Fruit fly (Drosophila melanogaster) whole organism, embryonic: ENCODE results near the gene Nprl3.

Experiments
- Abd-B ChIP-seq: fragments of 200-800 bp; sonication (Bioruptor generic); optimal IDR thresholded peaks from 2 replicates; lab custom pipeline; 2018; ENCODE audit warnings: missing biosample characterization, mild to moderate bottlenecking, missing genetic modification characterization, moderate library complexity
- Ada2b ChIP-seq: fragments of 200-800 bp; sonication (Bioruptor generic); IDR thresholded peaks from 2 replicates; pipeline ENCODE4 v1.3.6; 2022; ENCODE audit warnings: missing biosample characterization, missing genetic modification characterization
- Atf-2 ChIP-seq: fragments of 200-800 bp; sonication (Bioruptor generic); optimal IDR thresholded peaks from 2 replicates; lab custom pipeline; 2016; ENCODE audit warnings: missing biosample characterization, missing genetic modification characterization
- B-H1 ChIP-seq: fragments of 200-800 bp; sonication (Bioruptor generic); IDR thresholded peaks from 3 replicates; pipeline ENCODE4 v1.3.6; 2022; ENCODE audit warnings: missing biosample characterization, missing genetic modification characterization
- CG10979 ChIP-seq: fragments of 200-800 bp; sonication (Bioruptor generic); optimal IDR thresholded peaks from 2 replicates; lab custom pipeline; 2018; ENCODE audit warnings: missing biosample characterization, mild to moderate bottlenecking, missing genetic modification characterization, moderate library complexity
- CG12299 ChIP-seq: fragments of 200-800 bp; sonication (Bioruptor generic); optimal IDR thresholded peaks from 2 replicates; lab custom pipeline; 2018; ENCODE audit warnings: missing biosample characterization, mild to moderate bottlenecking, missing genetic modification characterization
- CG12769 ChIP-seq: fragments of 200-800 bp; sonication (Bioruptor generic); optimal IDR thresholded peaks from 2 replicates; lab custom pipeline; 2019; ENCODE audit warnings: missing biosample characterization, mild to moderate bottlenecking, missing genetic modification characterization, moderate library complexity
- CG13123 ChIP-seq: fragments of 200-800 bp; sonication (Bioruptor generic); optimal IDR thresholded peaks from 2 replicates; lab custom pipeline; 2016; ENCODE audit warnings: missing biosample characterization, missing genetic modification characterization
- CG15011 ChIP-seq: fragments of 200-800 bp; sonication (Bioruptor generic); optimal IDR thresholded peaks from 3 replicates; lab custom pipeline; 2018; ENCODE audit warnings: missing biosample characterization, mild to moderate bottlenecking, missing genetic modification characterization
- CG15696 ChIP-seq: fragments of 200-800 bp; sonication (Bioruptor generic); optimal IDR thresholded peaks from 2 replicates; lab custom pipeline; 2019; ENCODE audit warnings: missing biosample characterization, mild to moderate bottlenecking, missing genetic modification characterization, moderate library complexity
- CG18619 ChIP-seq: fragments of 200-800 bp; sonication (Bioruptor generic); optimal IDR thresholded peaks from 3 replicates; lab custom pipeline; 2017; ENCODE audit warnings: missing biosample characterization, mild to moderate bottlenecking, missing genetic modification characterization
- CG2199 ChIP-seq: fragments of 200-800 bp; sonication (Bioruptor generic); IDR thresholded peaks from 3 replicates; pipeline ENCODE4 v1.3.6; 2022; ENCODE audit warnings: missing biosample characterization, missing genetic modification characterization
- CG2678 ChIP-seq: fragments of 200-800 bp; sonication (Bioruptor generic); optimal IDR thresholded peaks from 3 replicates; lab custom pipeline; 2019; ENCODE audit warnings: missing biosample characterization, mild to moderate bottlenecking, missing genetic modification characterization, moderate library complexity
- CG31441 ChIP-seq: fragments of 200-800 bp; sonication (Bioruptor generic); IDR thresholded peaks from 2 replicates; pipeline ENCODE4 v1.3.6; 2022; ENCODE audit warnings: missing biosample characterization, missing genetic modification characterization
- CG33557 ChIP-seq: fragments of 200-800 bp; sonication (Bioruptor generic); optimal IDR thresholded peaks from 2 replicates; lab custom pipeline; 2019; ENCODE audit warnings: missing biosample characterization, mild to moderate bottlenecking, missing genetic modification characterization, moderate library complexity
- CG4730 ChIP-seq: fragments of 200-800 bp; sonication (Bioruptor generic); IDR thresholded peaks from 2 replicates; pipeline ENCODE4 v1.3.6; 2022; ENCODE audit warnings: missing biosample characterization, missing genetic modification characterization
- CG6654 ChIP-seq: fragments of 200-800 bp; sonication (Bioruptor generic); optimal IDR thresholded peaks from 2 replicates; lab custom pipeline; 2017; ENCODE audit warnings: missing biosample characterization, mild to moderate bottlenecking, missing genetic modification characterization
- CG7786 ChIP-seq: fragments of 200-800 bp; sonication (Bioruptor generic); optimal IDR thresholded peaks from 2 replicates; lab custom pipeline; 2016; ENCODE audit warnings: missing biosample characterization, missing genetic modification characterization
- CG7928 ChIP-seq: fragments of 200-800 bp; sonication (Bioruptor generic); optimal IDR thresholded peaks from 2 replicates; lab custom pipeline; 2017; ENCODE audit warnings: missing biosample characterization, mild to moderate bottlenecking, missing genetic modification characterization
- CG8290 ChIP-seq, 3 experiments: fragments of 200-800 bp; sonication (Bioruptor generic); optimal IDR thresholded peaks; 2 replicates each; lab custom pipeline; 2016 to 2019; ENCODE audit warnings: missing biosample characterization in 3 of 3, missing genetic modification characterization in 3 of 3, mild to moderate bottlenecking in 2 of 3, moderate library complexity in 1 of 3
- CG8388 ChIP-seq: fragments of 200-800 bp; sonication (Bioruptor generic); optimal IDR thresholded peaks from 2 replicates; lab custom pipeline; 2019; ENCODE audit warnings: missing biosample characterization, mild to moderate bottlenecking, missing genetic modification characterization, moderate library complexity
- E2f1 ChIP-seq: fragments of 200-800 bp; sonication (Bioruptor generic); IDR thresholded peaks from 2 replicates; pipeline ENCODE4 v1.3.6; 2022; ENCODE audit warnings: missing biosample characterization, missing genetic modification characterization
- Ets65A ChIP-seq: fragments of 200-800 bp; sonication (Bioruptor generic); peaks from one replicate; lab custom pipeline; 2016; ENCODE audit warnings: missing biosample characterization, missing genetic modification characterization
- GATAe ChIP-seq: fragments of 200-800 bp; sonication (Bioruptor generic); conservative IDR thresholded peaks from 2 replicates; pipeline ENCODE4 v1.3.6; 2022; ENCODE audit warnings: missing biosample characterization, missing genetic modification characterization
- Hr78 ChIP-seq, 2 experiments: fragments of 200-800 bp in 1 of 2; fragments of >200 bp in 1 of 2; sonication (Bioruptor generic) in 1 of 2; optimal IDR thresholded peaks; 2 replicates each; lab custom pipeline; 2017 to 2019; ENCODE audit warnings: missing biosample characterization in 2 of 2, missing genetic modification characterization in 2 of 2, mild to moderate bottlenecking in 1 of 2, moderate library complexity in 1 of 2
- Jarid2 ChIP-seq: fragments of 200-800 bp; sonication (Bioruptor generic); optimal IDR thresholded peaks from 3 replicates; lab custom pipeline; 2017; ENCODE audit warnings: mild to moderate bottlenecking, missing biosample characterization, missing genetic modification reagents, missing genetic modification characterization
- Neu2 ChIP-seq: fragments of 200-800 bp; sonication (Bioruptor generic); optimal IDR thresholded peaks from 3 replicates; lab custom pipeline; 2016; ENCODE audit warnings: missing biosample characterization, missing genetic modification characterization, borderline replicate concordance
- Ptx1 ChIP-seq: fragments of 200-800 bp; sonication (Bioruptor generic); IDR thresholded peaks from 2 replicates; pipeline ENCODE4 v1.3.6; 2022; ENCODE audit warnings: missing biosample characterization, missing genetic modification characterization
- Sry-β ChIP-seq: fragments of 200-800 bp; sonication (Bioruptor generic); optimal IDR thresholded peaks from 2 replicates; lab custom pipeline; 2018; ENCODE audit warnings: missing biosample characterization, mild to moderate bottlenecking, missing genetic modification characterization, moderate library complexity
- Sry-δ ChIP-seq: fragments of 200-800 bp; sonication (Bioruptor generic); optimal IDR thresholded peaks from 2 replicates; lab custom pipeline; 2016; ENCODE audit warnings: missing biosample characterization, missing genetic modification characterization
- al ChIP-seq: fragments of 200-800 bp; sonication (Bioruptor generic); IDR thresholded peaks from 2 replicates; pipeline ENCODE4 v1.3.6; 2022; ENCODE audit warnings: missing biosample characterization, missing genetic modification characterization
- chif ChIP-seq, 2 experiments: fragments of 200-800 bp; sonication (Bioruptor generic); optimal IDR thresholded peaks; 3 replicates each; lab custom pipeline; 2016; ENCODE audit warnings: missing biosample characterization in 2 of 2, missing genetic modification characterization in 2 of 2
- croc ChIP-seq: fragments of 200-800 bp; sonication (Bioruptor generic); conservative IDR thresholded peaks from 3 replicates; pipeline ENCODE4 v1.3.6; 2022; ENCODE audit warnings: missing biosample characterization, missing genetic modification characterization
- cwo ChIP-seq: fragments of 200-800 bp; sonication (Bioruptor generic); optimal IDR thresholded peaks from 3 replicates; lab custom pipeline; 2017; ENCODE audit warnings: missing biosample characterization, missing genetic modification characterization, mild to moderate bottlenecking, moderate library complexity, missing genetic modification reagents
- dan ChIP-seq: fragments of 200-800 bp; sonication (Bioruptor generic); IDR thresholded peaks from 2 replicates; pipeline ENCODE4 v1.3.6; 2022; ENCODE audit warnings: missing biosample characterization, missing genetic modification characterization
- dmrt11E ChIP-seq: fragments of 200-800 bp; sonication (Bioruptor generic); optimal IDR thresholded peaks from 3 replicates; lab custom pipeline; 2018; ENCODE audit warnings: missing biosample characterization, mild to moderate bottlenecking, missing genetic modification characterization, moderate library complexity
- ems ChIP-seq: fragments of 200-800 bp; sonication (Bioruptor generic); optimal IDR thresholded peaks from 3 replicates; lab custom pipeline; 2016; ENCODE audit warnings: missing biosample characterization, missing genetic modification characterization
- fd102C ChIP-seq: fragments of 200-800 bp; sonication (Bioruptor generic); optimal IDR thresholded peaks from 2 replicates; lab custom pipeline; 2018; ENCODE audit warnings: missing biosample characterization, mild to moderate bottlenecking, missing genetic modification characterization, moderate library complexity
- fru ChIP-seq: fragments of >200 bp; optimal IDR thresholded peaks from 2 replicates; lab custom pipeline; 2017
- ham ChIP-seq: fragments of 200-800 bp; sonication (Bioruptor generic); IDR thresholded peaks from 2 replicates; pipeline ENCODE4 v1.3.6; 2022; ENCODE audit warnings: missing biosample characterization, missing genetic modification characterization
- ken ChIP-seq: fragments of 200-800 bp; sonication (Bioruptor generic); IDR thresholded peaks from 3 replicates; pipeline ENCODE4 v1.3.6; 2022; ENCODE audit warnings: missing biosample characterization, missing genetic modification characterization
- peb ChIP-seq: fragments of 200-800 bp; sonication (Bioruptor generic); IDR thresholded peaks from 2 replicates; pipeline ENCODE4 v1.3.6; 2022; ENCODE audit warnings: missing biosample characterization, missing genetic modification characterization
- sd ChIP-seq: fragments of 200-800 bp; sonication (Bioruptor generic); optimal IDR thresholded peaks from 3 replicates; lab custom pipeline; 2018; ENCODE audit warnings: missing biosample characterization, mild to moderate bottlenecking, missing genetic modification characterization, moderate library complexity
- sim ChIP-seq: fragments of 200-800 bp; sonication (Bioruptor generic); IDR thresholded peaks from 2 replicates; pipeline ENCODE4 v1.3.6; 2022; ENCODE audit warnings: missing biosample characterization, missing genetic modification characterization
- slp2 ChIP-seq: fragments of 200-800 bp; sonication (Bioruptor generic); optimal IDR thresholded peaks from 2 replicates; lab custom pipeline; 2016; ENCODE audit warnings: missing biosample characterization, missing genetic modification characterization
- sr ChIP-seq: fragments of 200-800 bp; sonication (Bioruptor generic); IDR thresholded peaks from 3 replicates; pipeline ENCODE4 v1.3.6; 2022; ENCODE audit warnings: missing biosample characterization, missing genetic modification characterization
- stwl ChIP-seq: fragments of 200-800 bp; sonication (Bioruptor generic); optimal IDR thresholded peaks from 3 replicates; lab custom pipeline; 2018; ENCODE audit warnings: missing biosample characterization, mild to moderate bottlenecking, missing genetic modification characterization, moderate library complexity
- vvl ChIP-seq: fragments of 200-800 bp; sonication (Bioruptor generic); IDR thresholded peaks from 2 replicates; pipeline ENCODE4 v1.3.6; 2022; ENCODE audit warnings: missing biosample characterization, missing genetic modification characterization

Nprl3 gene

DNA sequence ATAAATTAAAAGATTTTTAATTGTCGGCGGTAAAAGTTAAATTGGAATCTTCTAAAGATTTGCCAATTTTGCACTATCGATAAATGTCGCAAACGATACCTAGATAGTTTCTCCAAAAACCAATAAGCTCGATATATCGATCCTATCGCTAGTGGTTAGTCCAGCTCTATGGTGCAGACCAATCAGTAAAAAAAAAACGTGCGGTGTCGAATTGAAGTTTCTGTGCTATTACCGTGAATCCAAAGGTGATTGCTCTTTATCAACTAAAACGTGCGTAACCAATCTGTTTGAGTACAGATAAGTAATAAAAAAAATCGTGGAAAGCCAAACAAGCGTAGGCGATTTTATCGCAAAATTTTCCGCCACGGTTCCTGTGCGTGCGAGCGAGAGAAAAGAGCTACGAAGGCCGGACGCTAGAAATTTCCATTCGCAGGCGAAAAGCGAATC, 35.2 kb upstream of the Nprl3 start, which contains the start of gene Hsp110 (continued):
- TF ChIP-seq CG8388 (GFP tag; lab: Kevin White, UChicago): no peak
- TF ChIP-seq Jarid2 (GFP tag; lab: Kevin White, UChicago): no peak
- no peak for TF ChIP-seq CG15011 (GFP tag; lab: Kevin White, UChicago)
- TF ChIP-seq CG6654 (GFP tag; lab: Kevin White, UChicago): no peak
- no peak for TF ChIP-seq CG7786 (GFP tag; lab: Kevin White, UChicago)
- no peak for TF ChIP-seq dan
- TF ChIP-seq CG12769 (tag; lab: Kevin White, UChicago): no peak
- no peak for TF ChIP-seq Hr78 (GFP tag; optimal IDR thresholded peaks at IDR 0.05; lab: Kevin White, UChicago)
- TF ChIP-seq ham (GFP tag; lab: Robert Waterston, UW): no peak
- peak; percentile 24; the same call in 1 of the 2 replicates for TF ChIP-seq vvl
- TF ChIP-seq CG2678 (tag; lab: Kevin White, UChicago): peak; percentile 7
- TF ChIP-seq fd102C (GFP tag; lab: Kevin White, UChicago): no peak
- no peak for TF ChIP-seq chif (GFP tag; optimal IDR thresholded peaks at IDR 0.05; lab: Kevin White, UChicago)
- peak; percentile 44 for TF ChIP-seq Ets65A (GFP tag; lab: Kevin White, UChicago)
- no peak for TF ChIP-seq CG31441 (GFP tag; lab: Robert Waterston, UW)
- TF ChIP-seq Ptx1 (GFP tag; lab: Robert Waterston, UW): no peak
- no peak for TF ChIP-seq ken (GFP tag; lab: Robert Waterston, UW)
- no peak for TF ChIP-seq CG7928 (GFP tag; lab: Kevin White, UChicago)
- no peak for TF ChIP-seq Sry-β (GFP tag; lab: Kevin White, UChicago)
- no peak for TF ChIP-seq sim (GFP tag; lab: Robert Waterston, UW)
- TF ChIP-seq GATAe (GFP tag; lab: Robert Waterston, UW): peak; percentile 52; the same call in 1 of the 2 replicates
- TF ChIP-seq CG10979: peak; percentile 25
- TF ChIP-seq CG13123 (GFP tag; lab: Kevin White, UChicago): no peak
- TF ChIP-seq CG8290 (GFP tag; optimal IDR thresholded peaks at IDR 0.05; lab: Kevin White, UChicago): no peak
- TF ChIP-seq CG8290 (tag; optimal IDR thresholded peaks at IDR 0.05; lab: Kevin White, UChicago): no peak
- no peak for TF ChIP-seq Ada2b (GFP tag; lab: Robert Waterston, UW)
- no peak for TF ChIP-seq CG15696 (tag; lab: Kevin White, UChicago)
- TF ChIP-seq CG2199 (GFP tag; lab: Robert Waterston, UW): 0 out of 3 replicates have a peak, but pooled peaks have one; percentile 51
- TF ChIP-seq slp2 (GFP tag; lab: Kevin White, UChicago): no peak
- TF ChIP-seq sd (tag; lab: Kevin White, UChicago): peak; percentile 13
- no peak for TF ChIP-seq croc

DNA sequence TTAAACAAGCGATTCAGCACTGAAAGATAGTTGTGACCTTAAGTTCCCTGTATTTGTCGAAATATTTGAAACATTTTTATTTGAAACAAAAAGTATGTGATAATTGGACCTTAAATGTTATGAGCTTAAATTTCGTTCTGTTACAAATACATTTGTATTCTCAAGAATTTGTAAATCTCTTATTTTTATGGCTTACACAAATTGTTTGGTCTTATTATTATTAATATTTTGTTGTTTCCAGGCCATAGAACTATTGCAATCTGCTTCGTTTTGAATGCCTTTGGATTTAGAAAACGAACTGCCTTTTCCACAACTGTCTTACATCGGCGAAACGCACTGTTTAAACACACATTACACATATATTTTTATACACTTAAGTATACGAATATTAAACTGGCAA, 32.8 kb upstream of the Nprl3 start, which contains the start of gene CG6661:
CG6661 (plus strand) TSS at position 301 of the 400 bp plus-strand sequence.
- TF ChIP-seq CG12299 (tag; lab: Kevin White, UChicago) (no peak), B-H1 (no peak), stwl (no peak), CG18619 (GFP tag; lab: Kevin White, UChicago) (no peak), Atf-2 (no peak), CG33557 (no peak), fru (lab: Kevin White, UChicago) (no peak), Sry-δ (GFP tag; lab: Kevin White, UChicago) (no peak), dmrt11E (tag; lab: Kevin White, UChicago) (no peak), ems (GFP tag; lab: Kevin White, UChicago) (no peak), Neu2 (GFP tag; lab: Kevin White, UChicago) (no peak), Abd-B (GFP tag; lab: Kevin White, UChicago) (no peak), sr (no peak), cwo (GFP tag; lab: Kevin White, UChicago) (no peak), CG4730 (GFP tag; lab: Robert Waterston, UW) (no peak), peb (GFP tag; lab: Robert Waterston, UW) (no peak), E2f1 (no peak), al (no peak)
